Worm (Caenorhabditis elegans) whole organism, mixed stage, embryonic: ENCODE data around the gene R102.6.

ENCODE experiments used
- bed-3 ChIP-seq: fragments of 200-800 bp; sonication (Bioruptor generic); optimal IDR thresholded peaks from 3 replicates; lab custom pipeline; 2018; ENCODE audit warnings: mild to moderate bottlenecking, missing genetic modification characterization, moderate library complexity, missing compliant biosample characterization
- elt-3 ChIP-seq: fragments of 150-350 bp; optimal IDR thresholded peaks from 2 replicates; lab custom pipeline; 2014; ENCODE audit warnings: missing biosample characterization, missing genetic modification characterization
- ham-2 ChIP-seq: fragments of 200-800 bp; sonication (Bioruptor generic); optimal IDR thresholded peaks from 2 replicates; lab custom pipeline; 2018; ENCODE audit warnings: mild to moderate bottlenecking, missing genetic modification characterization, missing compliant biosample characterization
- nhr-12 ChIP-seq: fragments of 150-350 bp; optimal IDR thresholded peaks from 2 replicates; lab custom pipeline; 2014; ENCODE audit warnings: missing biosample characterization, missing genetic modification characterization
- nhr-28 ChIP-seq: fragments of 150-350 bp; optimal IDR thresholded peaks from 2 replicates; lab custom pipeline; 2014; ENCODE audit warnings: missing biosample characterization, missing genetic modification characterization
- nhr-76 ChIP-seq: sonication (generic microtip); optimal IDR thresholded peaks from 2 replicates; lab custom pipeline; 2017; ENCODE audit warnings: missing biosample characterization, missing genetic modification characterization
- pha-4 ChIP-seq: fragments of 150-350 bp; optimal IDR thresholded peaks from 2 replicates; lab custom pipeline; 2018; ENCODE audit warnings: missing biosample characterization, missing genetic modification reagents, missing genetic modification characterization
- snpc-4 ChIP-seq: fragments of 150-350 bp; optimal IDR thresholded peaks from 2 replicates; lab custom pipeline; 2014; ENCODE audit warnings: missing biosample characterization, missing genetic modification characterization
- tbx-8 ChIP-seq: fragments of 200-800 bp; sonication (Bioruptor generic); optimal IDR thresholded peaks from 2 replicates; lab custom pipeline; 2018; ENCODE audit warnings: mild to moderate bottlenecking, missing genetic modification characterization, moderate library complexity, missing compliant biosample characterization

DNA sequence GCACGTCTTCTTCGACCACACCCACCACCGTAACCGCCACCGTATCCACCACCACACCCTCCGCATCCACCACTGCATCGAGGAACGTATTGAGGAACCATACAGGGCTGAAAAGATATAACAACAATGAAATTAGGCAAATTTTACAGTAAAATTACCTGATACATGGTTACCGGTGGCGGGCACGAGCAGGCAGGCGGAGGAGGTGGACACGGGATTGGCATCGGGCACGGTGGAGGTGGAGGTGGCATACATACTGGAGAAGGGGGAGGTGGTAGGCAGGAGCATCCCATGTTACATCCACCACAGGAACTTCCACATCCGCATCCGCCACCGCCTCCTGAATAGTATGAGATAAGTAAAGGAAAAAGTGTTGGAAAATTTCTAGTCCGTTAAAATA is 7.5 kb downstream of the R102.6 start:
- TF ChIP-seq elt-3 (tag; lab: Kevin White, UChicago) (no peak), ham-2 (GFP tag; lab: Kevin White, UChicago) (no peak), nhr-76 (no peak), pha-4 (tag; lab: Kevin White, UChicago) (no peak), snpc-4 (tag; lab: Kevin White, UChicago) (no peak), nhr-28 (tag; lab: Kevin White, UChicago) (no peak), tbx-8 (GFP tag; lab: Kevin White, UChicago) (no peak), nhr-12 (tag; lab: Kevin White, UChicago) (no peak), bed-3 (GFP tag; lab: Kevin White, UChicago) (no peak)
